Worm (Caenorhabditis elegans) whole organism, late embryonic: ENCODE data around the gene B0303.7.

ENCODE experiments used
- K02D7.2 ChIP-seq: sonication (generic microtip); optimal IDR thresholded peaks from 2 replicates; lab custom pipeline; 2017; ENCODE audit warnings: mild to moderate bottlenecking, missing genetic modification characterization, missing compliant biosample characterization
- K09A11.1 ChIP-seq: sonication (generic microtip); optimal IDR thresholded peaks from 2 replicates; lab custom pipeline; 2017; ENCODE audit warnings: antibody characterized with exemption, mild to moderate bottlenecking, missing genetic modification characterization, missing compliant biosample characterization; ENCODE audit not compliant: insufficient read depth
- ama-1 ChIP-seq: fragments of 150-350 bp; optimal IDR thresholded peaks from 2 replicates; lab custom pipeline; 2014
- ceh-22 ChIP-seq: sonication (generic microtip); optimal IDR thresholded peaks from 2 replicates; lab custom pipeline; 2017; ENCODE audit warnings: missing biosample characterization, missing genetic modification characterization
- ceh-31 ChIP-seq: sonication (generic microtip); optimal IDR thresholded peaks from 2 replicates; lab custom pipeline; 2016; ENCODE audit warnings: missing genetic modification characterization, missing compliant biosample characterization
- mec-3 ChIP-seq: sonication (generic microtip); optimal IDR thresholded peaks from 2 replicates; lab custom pipeline; 2016; ENCODE audit warnings: borderline replicate concordance, missing genetic modification characterization, missing compliant biosample characterization
- nhr-11 ChIP-seq: fragments of 150-350 bp; optimal IDR thresholded peaks from 2 replicates; lab custom pipeline; 2014; ENCODE audit warnings: missing biosample characterization, missing genetic modification characterization
- pha-4 ChIP-seq: fragments of 150-350 bp; optimal IDR thresholded peaks from 2 replicates; lab custom pipeline; 2018; ENCODE audit warnings: missing biosample characterization, missing genetic modification reagents, missing genetic modification characterization
- pqm-1 ChIP-seq: sonication (generic microtip); optimal IDR thresholded peaks from 2 replicates; lab custom pipeline; 2016; ENCODE audit warnings: missing genetic modification characterization, missing compliant biosample characterization
- rnt-1 ChIP-seq: sonication (generic microtip); optimal IDR thresholded peaks from 2 replicates; lab custom pipeline; 2016; ENCODE audit warnings: missing genetic modification characterization, missing compliant biosample characterization
- syd-9 ChIP-seq: sonication (generic microtip); optimal IDR thresholded peaks from 2 replicates; lab custom pipeline; 2016; ENCODE audit warnings: mild to moderate bottlenecking, missing genetic modification characterization, moderate library complexity, missing compliant biosample characterization
- unc-55 ChIP-seq: sonication (generic microtip); optimal IDR thresholded peaks from 2 replicates; lab custom pipeline; 2017; ENCODE audit warnings: missing biosample characterization, missing genetic modification reagents, missing genetic modification characterization
- unc-86 ChIP-seq: sonication (generic microtip); optimal IDR thresholded peaks from 2 replicates; lab custom pipeline; 2016; ENCODE audit warnings: missing genetic modification characterization, missing compliant biosample characterization

- TF ChIP-seq pha-4 (tag; lab: Kevin White, UChicago) (no peak), ama-1 (lab: Kevin White, UChicago) (no peak), pqm-1 (tag; lab: Kevin White, UChicago) (no peak), syd-9 (tag; lab: Kevin White, UChicago) (no peak), unc-86 (tag; lab: Kevin White, UChicago) (no peak), mec-3 (tag; lab: Kevin White, UChicago) (no peak), K09A11.1 (tag; lab: Kevin White, UChicago) (no peak), rnt-1 (tag; lab: Kevin White, UChicago) (no peak), ceh-31 (tag; lab: Kevin White, UChicago) (no peak), unc-55 (GFP tag; lab: Kevin White, UChicago) (no peak), ceh-22 (tag; lab: Kevin White, UChicago) (no peak), K02D7.2 (tag; lab: Kevin White, UChicago) (no peak), nhr-11 (tag; lab: Kevin White, UChicago) (no peak)
Observed at ce11 chrIII:8742584-8742983, 49.2 kb downstream of the B0303.7 start.
